Fruit fly (Drosophila melanogaster) whole organism, embryonic: Measurements from ENCODE around the gene kdn.

Source experiments
- CG10209 ChIP-seq: fragments of 200-800 bp; sonication (Bioruptor generic); optimal IDR thresholded peaks from 3 replicates; lab custom pipeline; 2017; ENCODE audit warnings: missing biosample characterization, mild to moderate bottlenecking, missing genetic modification characterization, missing genetic modification reagents
- CG10366 ChIP-seq: fragments of 200-800 bp; sonication (Bioruptor generic); IDR thresholded peaks from 2 replicates; pipeline ENCODE4 v1.3.6; 2022; ENCODE audit warnings: missing biosample characterization, missing genetic modification characterization
- CG11093 ChIP-seq: fragments of 200-800 bp; sonication (Bioruptor generic); IDR thresholded peaks from 3 replicates; pipeline ENCODE4 v1.3.6; 2022; ENCODE audit warnings: missing biosample characterization, missing genetic modification characterization
- CG12299 ChIP-seq: fragments of 200-800 bp; sonication (Bioruptor generic); optimal IDR thresholded peaks from 2 replicates; lab custom pipeline; 2018; ENCODE audit warnings: missing biosample characterization, mild to moderate bottlenecking, missing genetic modification characterization
- CG12769 ChIP-seq: fragments of 200-800 bp; sonication (Bioruptor generic); optimal IDR thresholded peaks from 2 replicates; lab custom pipeline; 2019; ENCODE audit warnings: missing biosample characterization, mild to moderate bottlenecking, missing genetic modification characterization, moderate library complexity
- CG13287 ChIP-seq: fragments of 200-800 bp; sonication (Bioruptor generic); IDR thresholded peaks from 2 replicates; pipeline ENCODE4 v1.3.6; 2022; ENCODE audit warnings: missing biosample characterization, missing genetic modification characterization; ENCODE audit not compliant: partially characterized antibody
- CG1529 ChIP-seq: fragments of 200-800 bp; sonication (Bioruptor generic); optimal IDR thresholded peaks from 3 replicates; lab custom pipeline; 2018; ENCODE audit warnings: missing biosample characterization, missing genetic modification characterization
- CG1647 ChIP-seq: fragments of 200-800 bp; sonication (Bioruptor generic); optimal IDR thresholded peaks from 3 replicates; lab custom pipeline; 2016; ENCODE audit warnings: missing biosample characterization, missing genetic modification characterization
- CG16813 ChIP-seq: fragments of 200-800 bp; sonication (Bioruptor generic); IDR thresholded peaks from 3 replicates; pipeline ENCODE4 v1.3.6; 2022; ENCODE audit warnings: missing biosample characterization, missing genetic modification characterization; ENCODE audit not compliant: partially characterized antibody
- CG17568 ChIP-seq: fragments of 200-800 bp; sonication (Bioruptor generic); optimal IDR thresholded peaks from 2 replicates; lab custom pipeline; 2018; ENCODE audit warnings: missing biosample characterization, mild to moderate bottlenecking, missing genetic modification characterization, moderate library complexity
- CG18011 ChIP-seq: fragments of 200-800 bp; sonication (Bioruptor generic); optimal IDR thresholded peaks from 2 replicates; lab custom pipeline; 2017; ENCODE audit warnings: missing biosample characterization, missing genetic modification characterization, mild to moderate bottlenecking, moderate library complexity, missing genotype
- CG2199 ChIP-seq: fragments of 200-800 bp; sonication (Bioruptor generic); IDR thresholded peaks from 3 replicates; pipeline ENCODE4 v1.3.6; 2022; ENCODE audit warnings: missing biosample characterization, missing genetic modification characterization
- CG2202 ChIP-seq: fragments of 200-800 bp; sonication (Bioruptor generic); optimal IDR thresholded peaks from 2 replicates; lab custom pipeline; 2018; ENCODE audit warnings: missing biosample characterization, mild to moderate bottlenecking, missing genetic modification characterization
- CG3847 ChIP-seq: fragments of 200-800 bp; sonication (Bioruptor generic); IDR thresholded peaks from 2 replicates; pipeline ENCODE4 v1.3.6; 2022; ENCODE audit warnings: missing biosample characterization, missing genetic modification characterization
- CG4820 ChIP-seq: fragments of 200-800 bp; sonication (Bioruptor generic); optimal IDR thresholded peaks from 3 replicates; lab custom pipeline; 2016; ENCODE audit warnings: missing biosample characterization, missing genetic modification characterization
- CG6765 ChIP-seq: fragments of 200-800 bp; sonication (Bioruptor generic); optimal IDR thresholded peaks from 3 replicates; lab custom pipeline; 2017; ENCODE audit warnings: missing biosample characterization, mild to moderate bottlenecking, missing genetic modification characterization
- CTCF ChIP-seq: fragments of 200-800 bp; sonication (Bioruptor generic); optimal IDR thresholded peaks from 2 replicates; lab custom pipeline; 2017; ENCODE audit warnings: missing biosample characterization, mild to moderate bottlenecking, missing genetic modification characterization, moderate library complexity
- Dfd ChIP-seq, 2 experiments: fragments of >200 bp; optimal IDR thresholded peaks; 2 replicates each; lab custom pipeline; 2017; ENCODE audit warnings: missing biosample characterization in 2 of 2, missing genetic modification characterization in 2 of 2
- Hsf ChIP-seq: fragments of 200-800 bp; sonication (Bioruptor generic); optimal IDR thresholded peaks from 3 replicates; lab custom pipeline; 2016; ENCODE audit warnings: missing biosample characterization, missing genetic modification characterization
- Lpt ChIP-seq: fragments of >200 bp; optimal IDR thresholded peaks from 2 replicates; lab custom pipeline; 2018; ENCODE audit warnings: missing biosample characterization, missing genetic modification characterization
- MBD-R2 ChIP-seq: fragments of 200-800 bp; sonication (Bioruptor generic); IDR thresholded peaks from 2 replicates; pipeline ENCODE4 v1.3.6; 2022; ENCODE audit warnings: missing biosample characterization, missing genetic modification characterization
- MESR4 ChIP-seq: fragments of 200-800 bp; sonication (Bioruptor generic); optimal IDR thresholded peaks from 2 replicates; lab custom pipeline; 2018; ENCODE audit warnings: missing biosample characterization, mild to moderate bottlenecking, missing genetic modification characterization, moderate library complexity
- Myb ChIP-seq: fragments of 200-800 bp; sonication (Bioruptor generic); optimal IDR thresholded peaks from 2 replicates; lab custom pipeline; 2016; ENCODE audit warnings: missing biosample characterization, missing genetic modification characterization
- Pdp1 ChIP-seq, 2 experiments: fragments of 200-800 bp; sonication (Bioruptor generic); optimal IDR thresholded peaks; 3 replicates each; lab custom pipeline; 2016; ENCODE audit warnings: missing biosample characterization in 2 of 2, missing genetic modification characterization in 2 of 2, mild to moderate bottlenecking in 1 of 2, moderate library complexity in 1 of 2
- Sin3A ChIP-seq: fragments of >200 bp; optimal IDR thresholded peaks from 2 replicates; lab custom pipeline; 2018
- Spps ChIP-seq: fragments of 200-800 bp; sonication (Bioruptor generic); optimal IDR thresholded peaks from 2 replicates; lab custom pipeline; 2018; ENCODE audit warnings: missing biosample characterization, mild to moderate bottlenecking, missing genetic modification characterization
- ase ChIP-seq: fragments of 200-800 bp; sonication (Bioruptor generic); IDR thresholded peaks from 3 replicates; pipeline ENCODE4 v1.3.6; 2022; ENCODE audit warnings: missing biosample characterization, missing genetic modification characterization
- btn ChIP-seq: fragments of 200-800 bp; sonication (Bioruptor generic); optimal IDR thresholded peaks from 2 replicates; lab custom pipeline; 2016; ENCODE audit warnings: missing biosample characterization, missing genetic modification characterization
- cad ChIP-seq: fragments of >200 bp; optimal IDR thresholded peaks from 2 replicates; lab custom pipeline; 2017; ENCODE audit warnings: missing biosample characterization, missing genetic modification characterization
- caup ChIP-seq: fragments of 200-800 bp; sonication (Bioruptor generic); optimal IDR thresholded peaks from 3 replicates; lab custom pipeline; 2017; ENCODE audit warnings: missing biosample characterization, mild to moderate bottlenecking, missing genetic modification characterization, moderate library complexity; ENCODE audit not compliant: severe bottlenecking
- cg ChIP-seq: fragments of 200-800 bp; sonication (Bioruptor generic); optimal IDR thresholded peaks from 3 replicates; lab custom pipeline; 2019; ENCODE audit warnings: missing biosample characterization, mild to moderate bottlenecking, missing genetic modification characterization, moderate library complexity
- chinmo ChIP-seq: fragments of 200-800 bp; sonication (Bioruptor generic); IDR thresholded peaks from 4 replicates; pipeline ENCODE4 v1.3.6; 2022; ENCODE audit warnings: missing biosample characterization, missing genetic modification characterization; ENCODE audit not compliant: partially characterized antibody
- en ChIP-seq: fragments of 200-800 bp; sonication (Bioruptor generic); optimal IDR thresholded peaks from 2 replicates; lab custom pipeline; 2016; ENCODE audit warnings: missing biosample characterization, missing genetic modification characterization
- exex ChIP-seq: fragments of 200-800 bp; sonication (Bioruptor generic); optimal IDR thresholded peaks from 4 replicates; lab custom pipeline; 2018; ENCODE audit warnings: missing biosample characterization, mild to moderate bottlenecking, missing genetic modification characterization, moderate library complexity
- fd102C ChIP-seq: fragments of 200-800 bp; sonication (Bioruptor generic); optimal IDR thresholded peaks from 2 replicates; lab custom pipeline; 2018; ENCODE audit warnings: missing biosample characterization, mild to moderate bottlenecking, missing genetic modification characterization, moderate library complexity
- gem ChIP-seq: fragments of 200-800 bp; sonication (Bioruptor generic); optimal IDR thresholded peaks from 2 replicates; lab custom pipeline; 2019; ENCODE audit warnings: missing biosample characterization, mild to moderate bottlenecking, missing genetic modification characterization, moderate library complexity
- gfzf ChIP-seq: fragments of 200-800 bp; sonication (Bioruptor generic); optimal IDR thresholded peaks from 2 replicates; lab custom pipeline; 2016; ENCODE audit warnings: missing biosample characterization, mild to moderate bottlenecking, missing genetic modification characterization, moderate library complexity
- gsb-n ChIP-seq: fragments of 200-800 bp; sonication (Bioruptor generic); optimal IDR thresholded peaks from 3 replicates; lab custom pipeline; 2018; ENCODE audit warnings: missing biosample characterization, mild to moderate bottlenecking, missing genetic modification characterization
- insv ChIP-seq, 2 experiments: fragments of 200-800 bp; sonication (Bioruptor generic); optimal IDR thresholded peaks; 3 replicates each; lab custom pipeline; 2016 to 2018; ENCODE audit warnings: missing biosample characterization in 2 of 2, missing genetic modification characterization in 2 of 2
- kay ChIP-seq: fragments of 200-800 bp; sonication (Bioruptor generic); optimal IDR thresholded peaks from 2 replicates; lab custom pipeline; 2016; ENCODE audit warnings: missing biosample characterization, missing genetic modification characterization
- knrl ChIP-seq: fragments of 200-800 bp; sonication (Bioruptor generic); IDR thresholded peaks from 3 replicates; pipeline ENCODE4 v1.3.6; 2022; ENCODE audit warnings: missing biosample characterization, missing genetic modification characterization; ENCODE audit not compliant: partially characterized antibody
- lmd ChIP-seq: fragments of 200-800 bp; sonication (Bioruptor generic); IDR thresholded peaks from 2 replicates; pipeline ENCODE4 v1.3.6; 2022; ENCODE audit warnings: missing biosample characterization, missing genetic modification characterization
- p53 ChIP-seq: fragments of 200-800 bp; sonication (Bioruptor generic); optimal IDR thresholded peaks from 2 replicates; lab custom pipeline; 2016; ENCODE audit warnings: missing biosample characterization, missing genetic modification characterization
- prd ChIP-seq, 3 experiments: fragments of >200 bp in 2 of 3; fragments of 200-800 bp in 1 of 3; sonication (Bioruptor generic) in 1 of 3; optimal IDR thresholded peaks in 2 of 3; IDR thresholded peaks in 1 of 3; 2 replicates in 2 of 3; 3 replicates in 1 of 3; pipeline versions ENCODE4 v1.3.6 to Lab custom; 2017 to 2022; ENCODE audit warnings: missing biosample characterization in 1 of 3, missing genetic modification characterization in 1 of 3
- ranshi ChIP-seq: fragments of 200-800 bp; sonication (Bioruptor generic); IDR thresholded peaks from 2 replicates; pipeline ENCODE4 v1.3.6; 2022; ENCODE audit warnings: missing biosample characterization, missing genetic modification characterization
- sc ChIP-seq, 3 experiments: fragments of >200 bp in 2 of 3; fragments of 200-800 bp in 1 of 3; sonication (Bioruptor generic) in 1 of 3; optimal IDR thresholded peaks; 2 replicates in 2 of 3; 3 replicates in 1 of 3; lab custom pipeline; 2017; ENCODE audit warnings: mild to moderate bottlenecking in 1 of 3, missing biosample characterization in 1 of 3, missing genetic modification characterization in 1 of 3, missing genetic modification reagents in 1 of 3
- trh ChIP-seq: fragments of 200-800 bp; sonication (Bioruptor generic); optimal IDR thresholded peaks from 2 replicates; lab custom pipeline; 2016; ENCODE audit warnings: missing biosample characterization, missing genetic modification characterization

The kdn gene

DNA sequence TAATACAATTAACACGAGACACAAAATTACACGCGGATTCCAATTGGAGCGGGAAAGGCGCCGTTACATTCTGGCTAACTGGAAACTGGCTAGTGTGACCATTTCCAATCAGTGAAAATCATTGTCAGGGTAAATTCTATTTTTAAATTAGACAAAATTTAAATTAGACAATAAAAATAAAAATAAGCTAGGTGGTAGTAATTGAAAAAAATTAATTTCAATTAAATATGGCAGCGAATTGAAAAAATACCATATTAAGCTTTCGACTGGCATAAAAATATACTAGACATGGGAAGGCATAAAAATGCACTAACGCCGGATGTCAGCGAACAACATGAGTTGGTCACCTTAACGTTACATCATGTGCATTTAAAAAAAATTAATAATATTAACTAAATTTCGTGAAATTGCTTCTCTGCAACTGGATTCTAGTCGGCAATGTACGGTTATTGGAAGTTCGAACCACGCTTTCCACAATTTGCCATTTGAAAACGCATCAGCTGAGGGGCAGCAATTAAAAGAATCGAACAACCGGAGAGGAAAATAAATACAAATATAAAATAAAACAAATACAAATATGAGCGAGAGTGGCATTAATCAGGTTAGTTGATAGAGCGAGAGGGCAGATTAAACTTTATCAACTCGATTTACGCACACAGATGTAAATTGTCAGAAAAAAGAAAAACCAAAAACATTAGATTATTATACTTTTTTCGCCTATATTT lies 15.4 kb downstream of the kdn start, which contains the start of the genes swa and Marf (continued):
- TF ChIP-seq CG18011 (GFP tag; lab: Kevin White, UChicago) (peak; percentile 56), MBD-R2 (GFP tag; lab: Robert Waterston, UW) (0 out of 2 replicates have a peak, but pooled peaks have one; percentile 37), chinmo (GFP tag; lab: Robert Waterston, UW) (no peak), gsb-n (tag; lab: Kevin White, UChicago) (no peak), Pdp1 (GFP tag; optimal IDR thresholded peaks at IDR 0.05; lab: Kevin White, UChicago) (peak in 1 of 2 experiments; percentile 95), gfzf (peak; percentile 85), Myb (GFP tag; lab: Kevin White, UChicago) (peak; percentile 78), Dfd (GFP tag; optimal IDR thresholded peaks at IDR 0.05; lab: Kevin White, UChicago) (no peak), lmd (GFP tag; lab: Robert Waterston, UW) (no peak), CG3847 (GFP tag; lab: Robert Waterston, UW) (peak; percentile 34; the same call in 1 of the 2 replicates), CG13287 (peak; percentile 26; the same call in 1 of the 2 replicates), CTCF (GFP tag; lab: Kevin White, UChicago) (no peak), CG16813 (GFP tag; lab: Robert Waterston, UW) (no peak), cg (peak; percentile 63), CG12299 (tag; lab: Kevin White, UChicago) (peak; percentile 57), Sin3A (lab: Kevin White, UChicago) (peak; percentile 18), MESR4 (GFP tag; lab: Kevin White, UChicago) (peak; percentile 70), p53 (GFP tag; lab: Kevin White, UChicago) (no peak)

DNA sequence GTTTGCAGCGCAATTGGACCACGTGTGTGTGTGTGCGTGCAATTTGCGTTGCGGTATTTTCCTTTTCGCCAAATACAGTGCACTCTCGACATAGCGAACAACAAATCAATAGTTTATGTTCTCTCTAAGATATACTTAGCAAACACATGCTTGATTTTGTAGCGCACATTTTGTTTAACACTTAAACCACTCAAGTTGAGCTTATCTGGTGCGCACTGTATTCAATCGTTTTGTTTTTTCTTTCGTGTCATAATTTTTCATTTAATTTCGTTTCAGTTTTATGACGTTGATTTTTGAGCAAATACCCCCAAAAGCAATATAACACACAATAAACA lies 15.9 kb downstream of the kdn start:
- TF ChIP-seq sc (optimal IDR thresholded peaks at IDR 0.05; lab: Kevin White, UChicago) (no peak), sc (GFP tag; optimal IDR thresholded peaks at IDR 0.05; lab: Kevin White, UChicago) (peak; percentile 42), CG17568 (GFP tag; lab: Kevin White, UChicago) (peak; percentile 63), ase (peak; percentile 84), caup (GFP tag; lab: Kevin White, UChicago) (peak; percentile 89), prd (optimal IDR thresholded peaks at IDR 0.05; lab: Kevin White, UChicago) (no peak), prd (GFP tag; IDR thresholded peaks at IDR 0.05; lab: Robert Waterston, UW) (peak; percentile 92), ranshi (GFP tag; lab: Robert Waterston, UW) (peak; percentile 89), exex (tag; lab: Kevin White, UChicago) (peak; percentile 60), kay (peak; percentile 81), gem (tag; lab: Kevin White, UChicago) (peak; percentile 86), CG1529 (peak; percentile 34), CG16813 (GFP tag; lab: Robert Waterston, UW) (no peak), btn (GFP tag; lab: Kevin White, UChicago) (peak; percentile 61), trh (GFP tag; lab: Kevin White, UChicago) (peak; percentile 34), insv (GFP tag; optimal IDR thresholded peaks at IDR 0.05; lab: Kevin White, UChicago) (no peak), CG1647 (GFP tag; lab: Kevin White, UChicago) (peak; percentile 79), CG2199 (GFP tag; lab: Robert Waterston, UW) (peak; percentile 67; the same call in 2 of the 3 replicates), knrl (no peak), Lpt (no peak), CG12769 (tag; lab: Kevin White, UChicago) (peak; percentile 95), CG2202 (tag; lab: Kevin White, UChicago) (no peak), CG10366 (GFP tag; lab: Robert Waterston, UW) (peak; percentile 92), fd102C (GFP tag; lab: Kevin White, UChicago) (no peak), CG10209 (peak; percentile 82), cad (GFP tag; lab: Kevin White, UChicago) (no peak), CG3847 (GFP tag; lab: Robert Waterston, UW) (peak; percentile 88), CG11093 (peak; percentile 80; the same call in 2 of the 3 replicates), Spps (tag; lab: Kevin White, UChicago) (no peak), CG6765 (GFP tag; lab: Kevin White, UChicago) (peak; percentile 73), Hsf (GFP tag; lab: Kevin White, UChicago) (peak; percentile 89), en (peak; percentile 80), cg (peak; percentile 40), CG4820 (GFP tag; lab: Kevin White, UChicago) (peak; percentile 75)
